Fruit fly (Drosophila melanogaster): Measurements from ENCODE around the gene Arf1.

Gene Arf1

dm6 chr3L:22871845-22872361, at the start of gene Arf1, which contains the start of gene CG11109:
Gene Arf1, minus strand, starts transcription at chr3L:22872231.
Gene CG11109, plus strand, starts transcription at chr3L:22872200.
- no peak for TF ChIP-seq CG17801 (GFP tag; optimal IDR thresholded peaks at IDR 0.05; ENCODE audit: partially characterized antibody)

DNA sequence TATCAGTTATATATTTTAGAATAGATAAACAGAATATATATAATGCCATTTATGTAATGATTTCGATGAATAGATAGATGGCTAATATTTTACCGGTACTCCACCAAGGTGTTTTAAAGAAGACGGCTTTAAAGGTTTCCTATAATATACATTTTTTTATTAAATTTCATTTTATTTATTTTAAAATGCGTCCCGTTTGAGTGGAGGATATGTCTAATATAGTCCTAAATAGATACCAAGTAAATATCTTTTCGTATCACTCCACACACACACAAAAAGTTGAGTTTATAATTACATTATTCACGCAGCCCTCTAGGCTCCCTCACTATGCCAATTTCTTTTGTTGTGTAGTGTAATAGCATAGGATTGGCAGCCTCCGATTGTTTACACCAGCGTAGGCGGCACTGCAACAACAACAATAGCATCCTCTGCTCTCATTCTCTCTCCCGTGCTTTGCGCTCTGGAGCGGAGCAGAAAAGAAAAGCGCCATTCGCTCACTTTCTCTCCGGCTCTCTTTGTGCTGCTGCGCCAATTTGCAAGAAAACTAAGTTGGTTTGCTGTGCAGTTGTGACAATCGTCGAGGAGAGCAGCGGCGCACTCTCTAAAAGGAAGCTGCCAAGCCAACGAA, 38.0 kb upstream of the Arf1 start, which contains the start of gene CG12768:
Gene CG12768 (plus strand): TSS at position 578 of the 628 bp plus-strand sequence.
- no peak for TF ChIP-seq CG17801 (GFP tag; optimal IDR thresholded peaks at IDR 0.05; ENCODE audit: partially characterized antibody)

DNA sequence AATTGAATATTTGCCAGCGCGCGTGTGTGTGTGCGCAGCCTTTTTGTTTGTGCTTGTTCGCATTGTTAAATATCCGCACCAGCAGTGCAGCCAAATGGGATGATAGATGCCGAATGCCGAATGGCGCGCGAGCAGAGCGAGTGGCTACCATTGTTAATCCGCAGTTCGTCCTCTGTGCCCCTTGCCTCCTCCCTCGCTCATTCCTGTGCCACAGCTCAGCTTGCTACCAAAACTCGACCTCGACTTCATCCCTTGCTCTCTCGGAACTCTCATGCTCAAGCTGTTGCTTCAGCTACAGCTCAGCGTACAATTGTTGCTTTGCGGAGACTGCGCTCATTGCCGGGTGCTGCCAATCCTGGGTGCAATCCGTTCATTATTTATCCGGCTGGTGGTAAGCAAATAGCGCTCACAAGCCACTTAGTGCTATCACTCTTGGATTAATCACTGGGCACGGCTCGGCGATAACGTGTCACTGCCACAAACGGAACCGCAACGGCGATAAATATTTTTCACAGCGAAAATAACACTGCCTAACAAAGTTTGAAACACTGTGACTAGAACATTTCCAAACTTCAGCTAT, 37.4 kb upstream of the Arf1 start:
- no peak for TF ChIP-seq CG17801 (GFP tag; optimal IDR thresholded peaks at IDR 0.05; ENCODE audit: partially characterized antibody)

dm6 chr3L:22901612-22902011, 29.6 kb upstream of the Arf1 start, which contains the start of gene BoYb:
Gene BoYb, plus strand, starts transcription at chr3L:22901912.
- no peak for TF ChIP-seq CG17801 (GFP tag; optimal IDR thresholded peaks at IDR 0.05; ENCODE audit: partially characterized antibody)

dm6 chr3L:22898444-22898843, 26.4 kb upstream of the Arf1 start, which contains the start of gene CG11131:
Gene CG11131, plus strand, starts transcription at chr3L:22898744.
- no peak for TF ChIP-seq CG17801 (GFP tag; optimal IDR thresholded peaks at IDR 0.05; ENCODE audit: partially characterized antibody)

dm6 chr3L:22894689-22895283, 22.8 kb upstream of the Arf1 start:
- no peak for TF ChIP-seq CG17801 (GFP tag; optimal IDR thresholded peaks at IDR 0.05; ENCODE audit: partially characterized antibody)

dm6 chr3L:22891009-22891408, 19.0 kb upstream of the Arf1 start:
- no peak for TF ChIP-seq CG17801 (GFP tag; optimal IDR thresholded peaks at IDR 0.05; ENCODE audit: partially characterized antibody)

- no peak for TF ChIP-seq CG17801 (GFP tag; optimal IDR thresholded peaks at IDR 0.05; ENCODE audit: partially characterized antibody)
These were observed 18.0 kb upstream of the Arf1 start for dm6 chr3L:22890024-22890423.

DNA sequence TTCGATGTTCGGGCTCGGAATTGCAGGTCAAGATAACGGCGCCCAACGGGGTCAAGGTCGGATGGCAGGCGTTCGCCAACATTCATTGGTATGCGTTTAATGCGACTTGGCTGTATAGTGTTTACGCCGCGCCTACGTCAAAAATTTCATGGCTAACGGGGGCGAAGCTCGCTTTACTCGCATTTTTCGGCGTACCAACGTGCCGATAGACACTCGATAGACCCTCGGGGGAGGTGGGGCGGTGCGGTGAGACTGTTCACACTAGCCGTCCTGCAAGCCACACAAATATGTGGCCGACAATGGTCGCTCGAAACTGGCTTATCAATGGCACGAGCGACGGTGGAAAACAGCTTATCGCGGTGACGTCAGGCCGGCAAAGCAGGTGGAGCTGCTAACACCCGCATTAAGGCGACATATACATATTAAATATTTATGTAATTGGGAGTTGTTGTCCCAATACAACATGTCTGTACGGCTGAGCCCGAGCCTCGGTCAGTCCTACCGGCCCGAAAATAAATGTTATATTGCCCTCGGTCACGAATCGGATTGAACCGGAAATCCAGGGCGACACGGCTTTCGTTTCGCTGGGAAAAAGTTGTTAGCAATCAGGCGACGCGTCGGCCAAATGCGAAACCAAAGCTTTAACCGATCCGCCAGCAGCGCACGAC, 16.7 kb upstream of the Arf1 start:
- no peak for TF ChIP-seq CG17801 (GFP tag; optimal IDR thresholded peaks at IDR 0.05; ENCODE audit: partially characterized antibody)

DNA sequence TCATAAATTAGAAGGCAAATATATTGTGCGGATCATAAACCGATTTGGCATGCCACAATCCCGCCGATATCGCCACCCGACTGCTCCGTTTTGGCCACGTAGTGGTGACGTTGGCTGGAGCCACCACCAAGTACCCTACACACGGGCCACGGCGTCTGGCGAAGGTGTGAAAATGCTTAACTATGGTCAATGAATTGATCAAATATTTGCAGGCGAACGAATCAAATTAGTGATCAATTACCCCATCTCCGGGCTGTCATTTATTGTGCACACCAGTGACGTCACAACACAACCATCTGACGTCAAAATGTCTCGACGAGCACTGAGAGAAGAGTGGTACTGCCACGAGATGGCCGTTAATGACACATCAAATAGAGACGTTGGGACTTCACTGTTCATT, 15.6 kb upstream of the Arf1 start:
- TF ChIP-seq CG17801 (GFP tag; optimal IDR thresholded peaks at IDR 0.05; ENCODE audit: partially characterized antibody), result no peak

- TF ChIP-seq CG17801 (GFP tag; optimal IDR thresholded peaks at IDR 0.05; ENCODE audit: partially characterized antibody), result no peak
These were observed 14.9 kb upstream of the Arf1 start for dm6 chr3L:22886939-22887338.

DNA sequence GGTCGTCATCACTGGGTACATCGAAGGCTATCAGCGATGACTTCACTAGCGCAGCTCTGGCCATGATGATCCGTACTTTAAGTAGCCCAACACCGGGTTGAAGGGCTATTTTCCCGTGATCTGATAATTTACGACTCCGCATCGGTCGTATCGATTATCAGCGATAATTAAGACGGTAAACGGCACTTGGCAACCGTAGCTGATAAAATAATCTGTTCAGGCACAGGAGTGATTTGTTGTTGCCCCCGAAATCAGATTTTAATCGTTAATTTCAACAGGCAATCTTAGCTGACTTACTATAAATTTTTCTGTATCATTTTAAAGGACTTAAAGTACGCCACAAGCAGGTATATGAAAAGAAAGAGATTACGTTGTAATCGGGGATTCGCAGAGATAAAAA, 13.8 kb upstream of the Arf1 start:
- no peak for TF ChIP-seq CG17801 (GFP tag; optimal IDR thresholded peaks at IDR 0.05; ENCODE audit: partially characterized antibody)

DNA sequence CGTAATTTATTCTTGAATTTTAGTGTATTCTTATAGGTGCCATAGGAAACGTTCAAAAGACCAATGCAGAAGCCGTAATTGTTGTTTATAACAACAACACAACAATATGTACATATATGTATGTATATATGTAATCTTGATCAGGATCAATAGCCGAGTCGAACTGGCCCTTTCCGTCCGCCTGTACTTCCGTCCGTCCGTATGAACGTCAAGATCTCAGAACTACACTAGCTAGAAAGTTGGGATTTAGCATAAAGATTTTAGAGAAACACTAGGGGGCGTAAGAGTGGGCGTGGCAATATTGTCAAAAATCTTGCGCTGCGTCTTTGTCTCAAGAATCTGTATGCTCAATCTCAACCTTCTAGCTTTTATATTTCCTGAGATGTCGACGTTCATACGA, 12.4 kb upstream of the Arf1 start:
- TF ChIP-seq CG17801 (GFP tag; optimal IDR thresholded peaks at IDR 0.05; ENCODE audit: partially characterized antibody), result no peak

- TF ChIP-seq CG17801 (GFP tag; optimal IDR thresholded peaks at IDR 0.05; ENCODE audit: partially characterized antibody), result no peak
These were observed 11.6 kb upstream of the Arf1 start for dm6 chr3L:22883649-22884048.

dm6 chr3L:22880914-22881313, 8.9 kb upstream of the Arf1 start, which contains the start of gene slif:
Gene slif, plus strand, starts transcription at chr3L:22881045.
- no peak for TF ChIP-seq CG17801 (GFP tag; optimal IDR thresholded peaks at IDR 0.05; ENCODE audit: partially characterized antibody)

Data from ovary, adult (tissue).